Worm (Caenorhabditis elegans): ENCODE measurements around the gene col-38.

Gene col-38

DNA sequence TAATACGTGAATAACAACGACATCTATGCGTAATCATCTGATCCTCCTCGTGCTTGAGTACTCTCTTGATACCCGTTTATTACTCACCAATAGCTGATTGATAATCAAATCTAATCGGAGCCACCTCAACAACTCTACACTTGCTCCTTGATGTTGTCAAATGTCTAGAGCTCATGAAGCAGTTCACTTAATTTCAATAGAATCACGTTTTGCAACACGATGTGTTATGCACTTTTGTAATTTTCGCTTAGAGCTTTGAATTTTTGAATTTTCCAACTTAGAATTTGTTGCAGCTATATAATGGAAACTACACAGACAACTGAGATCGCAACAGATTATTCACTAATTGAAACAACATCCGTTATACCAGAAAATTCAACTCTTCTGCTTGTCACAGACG is 43.6 kb upstream of the col-38 start, which contains the start of gene T22C8.1:
TSS of gene T22C8.1 (plus strand) at position 301 of the 400 bp plus-strand sequence.
- TF ChIP-seq sptf-1 (tag; optimal IDR thresholded peaks at IDR 0.05): no peak
- TF ChIP-seq unc-39 (tag; optimal IDR thresholded peaks at IDR 0.05): no peak
- TF ChIP-seq drap-1 (GFP tag; optimal IDR thresholded peaks at IDR 0.05): no peak
- no peak for TF ChIP-seq nhr-237 (tag; optimal IDR thresholded peaks at IDR 0.05)
- no peak for TF ChIP-seq nhr-76 (tag; optimal IDR thresholded peaks at IDR 0.05)
- TF ChIP-seq blmp-1 (tag; optimal IDR thresholded peaks at IDR 0.05): no peak
- no peak for TF ChIP-seq nhr-12 (tag; optimal IDR thresholded peaks at IDR 0.05)
- no peak for TF ChIP-seq pha-4 (tag; optimal IDR thresholded peaks at IDR 0.05)
- no peak for TF ChIP-seq cnd-1 (tag; optimal IDR thresholded peaks at IDR 0.05)
- no peak for TF ChIP-seq bed-3 (GFP tag; optimal IDR thresholded peaks at IDR 0.05)
- no peak for TF ChIP-seq ceh-39 (tag; optimal IDR thresholded peaks at IDR 0.05)
- no peak for TF ChIP-seq unc-62 (GFP tag; optimal IDR thresholded peaks at IDR 0.05)
- TF ChIP-seq ces-1 (GFP tag; optimal IDR thresholded peaks at IDR 0.05): no peak
- no peak for TF ChIP-seq lin-13 (tag; optimal IDR thresholded peaks at IDR 0.05)

DNA sequence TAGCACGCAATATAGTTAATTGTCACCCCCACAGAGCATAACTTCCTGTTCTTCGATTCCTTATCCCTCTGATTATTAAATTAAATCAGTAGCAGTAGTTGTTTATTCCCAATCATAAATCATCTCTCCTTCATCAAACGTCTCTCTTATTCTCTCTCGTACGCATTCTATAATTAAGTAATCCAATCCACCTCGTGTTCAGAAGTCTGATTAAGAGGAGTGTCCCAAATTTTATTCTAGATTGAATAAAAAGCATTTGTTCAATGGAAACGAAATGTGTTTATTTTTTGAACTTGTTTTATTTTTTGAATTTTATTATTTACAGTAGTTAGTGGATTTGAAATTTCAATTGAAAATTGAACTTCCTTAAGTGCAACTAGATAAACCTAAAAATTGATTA is 42.4 kb upstream of the col-38 start:
- TF ChIP-seq ces-1 (GFP tag; optimal IDR thresholded peaks at IDR 0.05) (peak; percentile 65), mls-2 (tag; optimal IDR thresholded peaks at IDR 0.05) (no peak), unc-39 (tag; optimal IDR thresholded peaks at IDR 0.05) (no peak)

DNA sequence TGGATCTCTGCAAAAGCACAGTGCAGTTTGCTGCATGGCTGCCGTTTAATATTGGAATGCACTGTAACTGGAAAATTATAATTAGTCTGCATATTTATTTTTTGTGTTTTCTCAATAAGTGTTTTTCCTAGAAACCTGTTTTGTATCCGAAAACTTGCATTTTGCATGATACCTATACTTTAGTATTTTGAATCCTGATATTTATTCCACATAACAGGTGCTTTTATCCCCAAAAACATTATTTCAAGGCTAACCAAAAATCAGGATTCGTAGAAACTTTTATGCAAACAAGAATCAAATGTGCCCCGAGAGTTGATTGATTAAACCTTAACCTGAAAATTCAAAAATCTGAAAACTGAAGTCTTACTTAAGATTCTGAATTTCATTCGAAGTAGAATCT is 41.7 kb upstream of the col-38 start:
- TF ChIP-seq unc-62 (GFP tag; optimal IDR thresholded peaks at IDR 0.05) (no peak), mep-1 (tag; optimal IDR thresholded peaks at IDR 0.05) (no peak), drap-1 (GFP tag; optimal IDR thresholded peaks at IDR 0.05) (no peak), lin-13 (tag; optimal IDR thresholded peaks at IDR 0.05) (no peak), M03D4.4 (tag; optimal IDR thresholded peaks at IDR 0.05) (no peak), sptf-1 (tag; optimal IDR thresholded peaks at IDR 0.05) (no peak), unc-39 (tag; optimal IDR thresholded peaks at IDR 0.05) (no peak), mab-5 (tag; optimal IDR thresholded peaks at IDR 0.05) (no peak), nhr-2 (tag; optimal IDR thresholded peaks at IDR 0.05) (no peak)

DNA sequence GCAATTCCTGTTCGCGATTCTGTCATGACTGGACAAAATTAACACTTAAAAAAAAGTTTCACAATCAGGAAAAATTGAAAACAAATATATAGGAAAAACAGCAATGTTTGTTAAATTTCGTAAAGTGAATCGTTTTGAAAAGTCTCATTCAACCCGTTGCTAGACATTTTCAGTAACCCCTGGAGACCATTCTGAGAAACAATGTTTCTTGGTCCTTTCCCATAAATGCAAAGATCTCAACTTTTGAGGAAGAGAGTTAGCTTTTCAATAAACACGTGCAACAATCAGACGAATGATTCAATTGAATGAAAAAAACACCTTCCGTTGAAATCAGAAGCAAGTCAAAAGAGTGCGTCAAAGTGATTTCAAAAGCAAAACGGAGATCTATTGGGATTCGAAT is 41.2 kb upstream of the col-38 start, which contains the start of gene F28C6.9:
TSS of gene F28C6.9 (minus strand) at position 101 of the 400 bp plus-strand sequence.
- TF ChIP-seq nhr-28 (tag; optimal IDR thresholded peaks at IDR 0.05) (no peak), mep-1 (tag; optimal IDR thresholded peaks at IDR 0.05) (no peak), drap-1 (GFP tag; optimal IDR thresholded peaks at IDR 0.05) (no peak), mls-2 (tag; optimal IDR thresholded peaks at IDR 0.05) (no peak), sptf-1 (tag; optimal IDR thresholded peaks at IDR 0.05) (no peak), unc-62 (GFP tag; optimal IDR thresholded peaks at IDR 0.05) (no peak), lin-13 (tag; optimal IDR thresholded peaks at IDR 0.05) (no peak)

DNA sequence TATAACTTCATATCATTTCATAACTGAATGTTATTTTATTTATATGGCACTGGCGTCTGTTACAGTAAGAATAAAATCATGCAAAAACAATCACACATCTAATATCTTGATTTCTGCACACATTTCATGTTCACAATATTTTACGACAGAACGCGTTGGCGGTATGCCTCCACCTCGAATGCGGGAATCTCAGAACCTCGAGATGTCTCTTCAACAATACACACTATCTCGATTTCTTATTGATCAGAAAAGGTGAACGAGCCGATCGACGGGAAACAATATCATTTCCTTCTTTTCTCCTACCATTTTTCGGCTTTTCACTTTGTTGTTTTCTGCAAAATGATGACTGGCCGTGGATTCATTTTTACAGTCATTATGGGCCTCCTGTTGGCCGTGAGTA is 38.8 kb upstream of the col-38 start, which contains the start of gene F28C6.10:
TSS of gene F28C6.10 (plus strand) at position 301 of the 400 bp plus-strand sequence.
- no peak for TF ChIP-seq mep-1 (tag; optimal IDR thresholded peaks at IDR 0.05)
- TF ChIP-seq lin-32 (GFP tag; optimal IDR thresholded peaks at IDR 0.05): no peak

DNA sequence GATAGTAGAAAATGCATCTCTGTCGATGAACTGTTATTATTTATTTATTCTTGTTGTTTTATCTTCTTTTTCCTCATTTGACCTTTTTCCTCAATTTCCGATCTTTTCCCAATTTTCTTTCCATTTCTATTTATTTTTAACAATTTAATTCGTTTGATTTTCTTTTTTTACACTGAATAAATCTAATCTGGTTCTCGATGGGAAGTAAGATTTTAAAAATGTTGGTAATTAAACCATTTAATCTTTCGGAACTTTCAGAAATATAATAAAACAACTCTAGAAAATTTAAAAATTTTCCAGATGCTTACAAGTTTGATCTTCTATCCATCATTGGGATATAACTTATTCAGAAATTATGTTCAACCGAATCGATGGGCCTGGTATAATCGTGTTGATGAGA is 37.7 kb upstream of the col-38 start, which contains the start of gene F28C6.8:
TSS of gene F28C6.8 (plus strand) at position 301 of the 400 bp plus-strand sequence.
- TF ChIP-seq zip-8 (tag; optimal IDR thresholded peaks at IDR 0.05) (no peak), sptf-1 (tag; optimal IDR thresholded peaks at IDR 0.05) (no peak), ceh-43 (GFP tag; optimal IDR thresholded peaks at IDR 0.05) (no peak), flh-1 (GFP tag; optimal IDR thresholded peaks at IDR 0.05) (no peak), mab-5 (tag; optimal IDR thresholded peaks at IDR 0.05) (no peak)

DNA sequence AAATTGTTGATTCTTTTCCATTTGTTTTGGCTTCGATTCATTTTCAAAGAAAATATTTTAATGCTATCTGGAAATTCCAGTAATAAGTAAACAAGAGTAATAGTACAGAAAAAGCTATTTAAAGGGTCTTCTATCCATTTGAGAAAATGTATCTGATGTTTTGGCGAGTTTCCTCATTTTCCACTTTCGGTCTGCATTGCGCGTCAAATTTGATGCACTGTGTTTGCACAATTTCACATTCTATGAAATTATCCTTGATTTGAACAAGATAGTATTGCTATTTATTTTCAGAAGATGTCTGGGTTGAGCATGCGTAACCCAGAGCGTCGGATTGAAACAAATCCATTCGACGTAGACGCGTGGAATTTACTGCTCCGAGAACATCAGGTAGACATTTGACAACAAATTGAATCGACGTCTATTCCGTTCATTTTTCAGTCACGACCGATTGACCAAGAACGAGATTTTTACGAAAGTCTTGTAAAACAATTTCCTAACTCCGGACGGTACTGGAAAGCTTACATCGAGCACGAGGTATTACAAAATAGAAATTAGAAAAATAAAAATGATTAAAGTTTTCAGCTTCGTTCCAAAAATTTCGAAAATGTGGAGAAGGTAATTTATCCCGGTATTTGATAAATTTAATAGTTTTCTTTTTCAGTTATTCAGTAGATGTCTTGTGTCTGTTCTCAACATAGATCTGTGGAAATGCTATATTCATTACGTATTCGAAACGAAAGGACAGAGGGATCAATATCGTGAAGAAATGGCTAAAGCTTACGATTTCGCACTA is 34.9 kb upstream of the col-38 start, which contains the start of gene suf-1:
TSS of gene suf-1 (plus strand) at position 280 of the 793 bp plus-strand sequence.
- TF ChIP-seq lsy-2 (tag; optimal IDR thresholded peaks at IDR 0.05): peak; percentile 33
- no peak for TF ChIP-seq hlh-1 (tag; optimal IDR thresholded peaks at IDR 0.05)
- TF ChIP-seq unc-62 (GFP tag; optimal IDR thresholded peaks at IDR 0.05): no peak
- peak; percentile 62 for TF ChIP-seq ces-1 (GFP tag; optimal IDR thresholded peaks at IDR 0.05)
- TF ChIP-seq elt-3 (tag; optimal IDR thresholded peaks at IDR 0.05): no peak
- no peak for TF ChIP-seq sptf-1 (tag; optimal IDR thresholded peaks at IDR 0.05)
- no peak for TF ChIP-seq lin-32 (GFP tag; optimal IDR thresholded peaks at IDR 0.05)

Measured in whole organism, mixed stage, embryonic.